Fruit fly (Drosophila melanogaster) whole organism: ENCODE results near the gene Pph13.

ENCODE experiments used
- CG8478 ChIP-seq: fragments of >200 bp; optimal IDR thresholded peaks from 2 replicates; lab custom pipeline; 2018; ENCODE audit warnings: inconsistent platforms
- Dll ChIP-seq: fragments of >200 bp; optimal IDR thresholded peaks from 2 replicates; lab custom pipeline; 2017
- EcR ChIP-seq, 2 experiments: fragments of >200 bp; optimal IDR thresholded peaks; 2 replicates each; lab custom pipeline; 2017; ENCODE audit warnings: missing biosample characterization in 2 of 2, missing genetic modification characterization in 2 of 2, missing genetic modification reagents in 2 of 2
- pan ChIP-seq: fragments of >200 bp; optimal IDR thresholded peaks from 2 replicates; lab custom pipeline; 2017
- psq ChIP-seq: fragments of >200 bp; optimal IDR thresholded peaks from 2 replicates; lab custom pipeline; 2017
- usp ChIP-seq: fragments of >200 bp; optimal IDR thresholded peaks from 2 replicates; lab custom pipeline; 2017; ENCODE audit warnings: missing biosample characterization, missing genetic modification characterization, mixed read lengths

Pph13 gene

DNA sequence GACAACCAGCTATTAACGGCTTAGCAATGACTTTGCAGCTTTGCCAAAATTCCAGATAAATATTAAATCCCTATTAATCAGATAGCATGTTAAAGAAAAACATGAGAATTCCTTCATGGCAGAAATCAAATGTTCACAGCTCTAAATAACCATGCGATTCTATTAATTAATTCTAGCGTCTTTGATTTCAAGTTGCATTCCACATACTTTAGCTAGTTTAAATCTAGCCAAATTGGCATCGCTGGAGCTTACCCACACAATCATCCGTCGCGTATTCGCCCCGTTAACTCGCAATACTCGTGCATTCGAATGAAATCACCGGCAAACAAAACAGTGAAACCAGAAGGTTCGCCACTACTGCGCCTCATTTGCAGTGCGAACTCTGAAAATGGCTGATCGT lies 18.0 kb upstream of the Pph13 start, which contains the start of gene Tspo:
Gene Tspo, plus strand, starts transcription at position 302 of the 400 bp plus-strand sequence.
- TF ChIP-seq EcR (GFP tag; optimal IDR thresholded peaks at IDR 0.05; lab: Kevin White, UChicago) (no peak), usp (GFP tag; lab: Kevin White, UChicago) (no peak), CG8478 (lab: Kevin White, UChicago) (no peak), Dll (lab: Kevin White, UChicago) (no peak), psq (lab: Kevin White, UChicago) (no peak), pan (no peak)

DNA sequence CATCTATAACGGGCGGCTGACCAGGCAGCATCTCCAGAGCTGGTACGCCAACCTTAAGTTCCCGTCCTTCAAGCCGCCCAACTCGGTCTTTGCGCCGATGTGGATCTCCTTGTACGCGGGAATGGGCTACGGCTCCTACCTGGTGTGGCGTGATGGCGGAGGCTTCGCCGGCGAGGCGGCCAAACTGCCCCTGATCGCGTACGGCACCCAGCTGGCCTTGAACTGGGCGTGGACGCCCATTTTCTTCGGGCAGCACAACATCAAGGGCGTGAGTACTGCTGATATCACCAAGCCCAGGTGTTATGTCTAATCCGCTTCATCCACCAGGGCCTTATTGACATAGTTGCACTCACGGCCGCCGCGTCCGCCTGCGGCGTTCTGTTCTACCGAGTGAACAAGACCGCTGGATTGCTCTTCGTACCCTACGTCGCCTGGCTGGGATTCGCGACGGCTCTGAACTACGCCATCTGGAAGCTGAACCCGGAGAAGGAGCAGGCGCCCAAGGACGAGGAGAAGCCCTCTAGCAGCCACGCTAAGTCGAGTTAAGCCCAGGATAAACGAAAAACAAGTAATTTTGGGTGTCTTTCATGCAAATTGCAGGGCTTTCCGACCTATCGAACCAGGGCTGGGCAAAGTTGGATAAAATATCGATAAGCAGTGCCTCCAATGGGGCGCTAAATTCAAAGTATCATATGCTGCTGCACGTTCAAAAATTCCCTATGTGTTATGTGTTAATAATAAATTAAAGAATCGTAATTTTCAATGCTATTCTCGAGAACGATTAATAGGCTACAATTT lies 17.3 kb upstream of the Pph13 start, which contains the start of gene rempA:
Gene rempA, minus strand, starts transcription at position 541 of the 798 bp plus-strand sequence.
- no peak for TF ChIP-seq psq (lab: Kevin White, UChicago)
- TF ChIP-seq EcR (GFP tag; optimal IDR thresholded peaks at IDR 0.05; lab: Kevin White, UChicago), result no peak
- TF ChIP-seq CG8478 (lab: Kevin White, UChicago), result no peak
- no peak for TF ChIP-seq pan
- peak; percentile 36 for TF ChIP-seq Dll (lab: Kevin White, UChicago)

DNA sequence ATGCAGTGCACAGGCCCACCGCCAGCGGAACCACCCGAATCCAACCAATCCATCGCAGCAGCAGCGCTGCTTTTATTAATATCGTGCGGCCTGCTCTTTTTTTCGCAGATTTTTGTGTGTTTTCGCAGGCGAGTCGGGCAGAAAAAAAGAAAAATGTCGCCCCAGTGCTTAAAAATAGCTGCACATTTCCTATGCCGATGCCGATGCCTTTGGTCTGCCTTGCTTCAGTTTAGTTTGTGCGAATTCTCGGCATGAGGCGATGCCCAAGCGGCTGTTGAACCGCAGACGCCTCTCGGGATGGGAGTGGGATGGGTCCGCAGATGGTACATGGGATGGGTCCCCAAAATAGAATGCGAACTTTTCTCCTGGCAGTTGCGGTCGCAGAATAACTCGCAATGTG lies 14.0 kb upstream of the Pph13 start:
- no peak for TF ChIP-seq CG8478 (lab: Kevin White, UChicago)
- no peak for TF ChIP-seq pan
- no peak for TF ChIP-seq EcR (GFP tag; optimal IDR thresholded peaks at IDR 0.05; lab: Kevin White, UChicago)
- no peak for TF ChIP-seq Dll (lab: Kevin White, UChicago)
- no peak for TF ChIP-seq usp (GFP tag; lab: Kevin White, UChicago)
- no peak for TF ChIP-seq psq (lab: Kevin White, UChicago)

DNA sequence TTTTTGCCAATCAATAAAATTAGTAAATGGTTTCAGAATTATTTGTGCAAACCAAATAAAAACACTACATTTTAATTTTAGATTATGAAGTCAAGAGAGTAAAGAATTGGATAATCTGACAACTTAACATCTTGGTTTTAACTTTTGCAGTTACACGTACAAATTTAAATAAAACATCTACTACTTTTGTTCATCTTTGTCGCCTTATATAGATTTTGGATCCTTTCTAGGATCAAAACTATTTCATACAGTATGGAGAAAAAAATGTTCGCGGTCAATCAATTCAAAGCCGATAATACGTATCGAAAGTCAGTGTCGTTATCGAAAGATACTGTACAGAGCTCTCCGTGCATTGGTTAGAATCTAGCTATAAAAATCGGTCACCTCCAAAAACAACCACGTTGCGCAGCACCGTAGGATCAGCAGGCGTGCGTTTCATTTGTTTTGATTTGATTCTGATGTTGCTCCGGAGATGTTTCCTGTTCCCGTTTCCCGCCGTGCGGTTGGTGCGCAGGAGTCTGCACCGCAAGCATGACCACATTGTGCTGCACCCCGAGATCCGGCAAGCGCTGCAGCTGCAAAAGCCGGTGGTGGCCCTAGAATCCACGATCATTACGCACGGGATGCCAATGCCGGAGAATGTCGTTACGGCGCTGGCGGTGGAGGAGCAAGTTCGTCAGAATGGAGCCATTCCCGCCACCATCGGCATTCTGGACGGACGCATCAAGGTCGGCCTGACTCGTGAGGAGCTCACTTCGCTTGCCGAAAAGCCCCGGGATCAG lies 13.3 kb upstream of the Pph13 start, which contains the start of the genes uncNacbeta and CG2794:
Gene uncNacbeta, minus strand, starts transcription at position 51 of the 782 bp plus-strand sequence.
Gene CG2794, plus strand, starts transcription at position 395 of the 782 bp plus-strand sequence.
- no peak for TF ChIP-seq pan
- TF ChIP-seq EcR (GFP tag; optimal IDR thresholded peaks at IDR 0.05; lab: Kevin White, UChicago), result no peak
- no peak for TF ChIP-seq psq (lab: Kevin White, UChicago)
- TF ChIP-seq usp (GFP tag; lab: Kevin White, UChicago), result no peak
- no peak for TF ChIP-seq CG8478 (lab: Kevin White, UChicago)
- no peak for TF ChIP-seq Dll (lab: Kevin White, UChicago)

DNA sequence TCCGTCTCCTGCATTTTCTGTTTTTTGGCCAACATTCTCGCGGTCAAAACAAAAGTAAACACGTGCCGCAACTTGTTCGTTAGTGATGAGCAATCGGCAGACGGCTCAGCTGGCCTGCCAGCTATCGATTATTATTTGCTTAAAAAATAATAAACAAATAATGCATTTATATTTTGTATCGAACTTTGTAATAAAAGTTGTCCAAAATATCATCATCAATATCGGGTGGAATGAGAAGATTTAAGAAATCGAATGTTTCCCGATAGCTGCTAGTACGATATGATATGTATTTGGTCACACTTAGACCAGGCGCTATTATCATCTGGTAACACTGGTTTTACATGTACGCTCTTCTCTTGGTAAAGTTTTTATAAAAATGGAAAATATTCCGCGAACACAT lies 9.3 kb upstream of the Pph13 start, which contains the start of the genes Nle and Sf3b1:
Gene Nle, minus strand, starts transcription at position 92 of the 400 bp plus-strand sequence.
Gene Sf3b1, plus strand, starts transcription at position 311 of the 400 bp plus-strand sequence.
- TF ChIP-seq usp (GFP tag; lab: Kevin White, UChicago) (no peak), EcR (GFP tag; optimal IDR thresholded peaks at IDR 0.05; lab: Kevin White, UChicago) (no peak), CG8478 (lab: Kevin White, UChicago) (no peak), psq (lab: Kevin White, UChicago) (no peak), pan (no peak), Dll (lab: Kevin White, UChicago) (no peak)

DNA sequence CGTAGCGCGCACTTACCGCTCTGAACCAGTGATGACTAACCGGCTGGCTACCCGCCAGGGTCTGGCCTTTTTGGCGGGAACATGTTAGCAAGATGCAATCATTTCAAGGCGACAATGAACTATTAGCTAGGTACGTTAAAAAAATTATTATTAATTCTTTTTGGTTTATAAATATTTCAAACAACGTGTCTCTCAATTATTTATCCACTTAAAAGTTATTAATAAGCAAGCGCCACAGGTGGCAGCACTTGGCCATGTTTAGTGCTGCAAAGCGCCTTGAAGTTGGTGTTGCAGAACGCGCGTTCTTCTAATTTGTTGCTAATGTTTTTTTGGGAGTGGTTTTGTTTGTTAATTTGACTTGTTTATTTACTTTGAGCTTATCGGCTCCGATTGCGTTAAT lies 3.1 kb upstream of the Pph13 start, which contains the start of the genes Ipk2 and cold:
Gene Ipk2, minus strand, starts transcription at position 39 of the 400 bp plus-strand sequence.
Gene cold, plus strand, starts transcription at position 66 of the 400 bp plus-strand sequence.
- TF ChIP-seq CG8478 (lab: Kevin White, UChicago), result no peak
- TF ChIP-seq usp (GFP tag; lab: Kevin White, UChicago), result no peak
- no peak for TF ChIP-seq pan
- no peak for TF ChIP-seq Dll (lab: Kevin White, UChicago)
- TF ChIP-seq psq (lab: Kevin White, UChicago), result no peak
- TF ChIP-seq EcR (GFP tag; optimal IDR thresholded peaks at IDR 0.05; lab: Kevin White, UChicago), result no peak

DNA sequence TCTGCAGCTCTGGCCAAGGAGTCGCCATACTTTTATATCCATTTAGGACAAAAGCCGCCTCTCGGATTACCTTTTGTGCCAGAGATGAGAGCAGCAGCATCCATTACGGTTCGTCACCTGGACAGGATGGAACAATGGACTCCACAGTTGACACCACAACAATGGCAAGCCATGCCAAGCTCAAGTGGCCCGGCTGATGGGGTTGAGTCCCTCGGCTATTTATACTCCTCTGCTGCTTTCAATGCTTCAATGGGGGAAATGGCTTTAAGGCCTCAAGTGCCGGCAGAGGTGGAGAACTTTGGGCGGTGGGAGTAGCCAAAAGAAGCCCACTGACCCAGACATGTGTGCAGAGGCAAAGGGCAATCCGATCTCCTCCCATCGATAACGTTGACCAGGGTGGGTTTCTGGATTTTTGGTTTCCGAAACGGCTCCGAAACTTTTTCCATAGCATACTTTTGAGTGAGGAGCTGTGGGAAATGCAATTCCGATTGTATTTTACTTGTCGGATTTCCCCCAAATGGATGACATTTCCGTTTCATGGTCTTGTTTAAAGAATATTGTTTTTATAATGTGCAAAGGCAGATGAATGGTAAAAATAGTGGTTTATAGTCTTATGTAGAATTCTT lies 614 bp upstream of the Pph13 start, which contains the start of gene Ptth:
Gene Ptth, minus strand, starts transcription at position 338 of the 626 bp plus-strand sequence.
- TF ChIP-seq psq (lab: Kevin White, UChicago) (no peak), CG8478 (lab: Kevin White, UChicago) (no peak), usp (GFP tag; lab: Kevin White, UChicago) (no peak), EcR (GFP tag; optimal IDR thresholded peaks at IDR 0.05; lab: Kevin White, UChicago) (no peak), pan (no peak), Dll (lab: Kevin White, UChicago) (no peak)

DNA sequence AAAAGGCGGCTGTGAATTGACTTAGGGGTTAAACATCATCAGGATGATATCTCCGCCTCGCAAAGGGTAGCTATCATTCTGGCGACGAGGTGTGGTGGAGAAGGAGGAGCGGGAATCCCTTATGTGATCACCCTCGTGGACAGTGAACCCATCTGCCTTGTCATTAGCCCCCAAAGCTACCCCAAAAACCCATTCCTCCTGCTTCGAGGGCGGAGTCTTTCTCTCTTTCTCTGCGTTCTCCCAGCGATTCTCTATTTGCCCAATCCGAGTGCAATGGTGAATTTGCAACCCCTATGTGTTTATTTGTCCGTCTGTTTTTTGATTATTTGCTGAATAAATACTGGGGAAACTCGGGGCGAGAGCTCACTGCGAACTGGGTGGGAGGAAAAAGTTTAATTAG lies 8.0 kb downstream of the Pph13 start:
- TF ChIP-seq CG8478 (lab: Kevin White, UChicago) (no peak), psq (lab: Kevin White, UChicago) (no peak), Dll (lab: Kevin White, UChicago) (no peak), usp (GFP tag; lab: Kevin White, UChicago) (no peak), EcR (GFP tag; optimal IDR thresholded peaks at IDR 0.05; lab: Kevin White, UChicago) (no peak), pan (no peak)

DNA sequence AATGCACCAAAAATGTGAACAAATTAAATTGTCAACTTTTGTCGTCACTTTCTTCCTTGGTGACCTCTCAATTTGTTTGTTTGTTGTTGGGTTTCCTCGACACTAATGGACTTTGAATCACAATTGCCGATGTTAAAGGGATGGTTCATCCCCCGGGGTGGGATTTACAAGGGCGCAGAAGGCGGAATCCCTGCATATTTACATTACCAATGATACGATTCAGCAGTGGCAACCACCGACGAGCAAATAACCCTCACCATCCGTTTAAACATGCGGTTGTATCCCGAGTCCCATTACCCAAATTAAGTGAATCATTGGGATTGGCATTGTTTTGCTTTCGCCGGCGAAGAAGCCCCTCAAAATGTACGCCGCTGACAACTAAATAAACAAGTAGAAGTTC lies 14.2 kb downstream of the Pph13 start:
- TF ChIP-seq psq (lab: Kevin White, UChicago) (no peak), EcR (GFP tag; optimal IDR thresholded peaks at IDR 0.05; lab: Kevin White, UChicago) (no peak), Dll (lab: Kevin White, UChicago) (no peak)

DNA sequence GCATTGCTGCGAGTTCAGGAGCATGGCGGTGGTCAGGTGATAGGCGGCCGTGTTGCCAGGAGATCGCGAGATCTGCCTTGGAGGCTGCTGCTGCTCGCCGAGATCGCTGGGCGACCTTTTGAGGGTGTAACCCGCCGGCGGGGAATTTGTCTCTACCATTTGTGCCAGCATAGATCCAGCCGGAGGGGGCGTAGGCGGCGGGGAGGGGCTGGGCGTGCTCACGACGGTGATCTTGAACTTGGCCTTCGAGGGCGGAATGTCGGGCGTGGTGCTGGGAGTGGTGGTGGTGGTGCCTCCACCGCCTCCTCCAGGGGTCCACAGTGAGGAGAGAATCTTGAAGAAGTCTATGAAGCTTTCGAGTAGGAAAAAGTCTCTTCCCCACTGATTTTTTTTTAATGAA lies 16.8 kb downstream of the Pph13 start:
- TF ChIP-seq CG8478 (lab: Kevin White, UChicago) (no peak), Dll (lab: Kevin White, UChicago) (no peak), psq (lab: Kevin White, UChicago) (no peak), usp (GFP tag; lab: Kevin White, UChicago) (no peak), EcR (GFP tag; optimal IDR thresholded peaks at IDR 0.05; lab: Kevin White, UChicago) (no peak), pan (no peak)
